Worm (Caenorhabditis elegans) whole organism, late embryonic: ENCODE measurements around the gene M02H5.8.

Source experiments
- C08G9.2 ChIP-seq: sonication (generic microtip); optimal IDR thresholded peaks from 2 replicates; lab custom pipeline; 2016; ENCODE audit warnings: mild to moderate bottlenecking, missing genetic modification characterization, moderate library complexity, missing compliant biosample characterization
- K02D7.2 ChIP-seq: sonication (generic microtip); optimal IDR thresholded peaks from 2 replicates; lab custom pipeline; 2017; ENCODE audit warnings: mild to moderate bottlenecking, missing genetic modification characterization, missing compliant biosample characterization
- K09A11.1 ChIP-seq: sonication (generic microtip); optimal IDR thresholded peaks from 2 replicates; lab custom pipeline; 2017; ENCODE audit warnings: antibody characterized with exemption, mild to moderate bottlenecking, missing genetic modification characterization, missing compliant biosample characterization; ENCODE audit not compliant: insufficient read depth
- ahr-1 ChIP-seq: sonication (generic microtip); optimal IDR thresholded peaks from 2 replicates; lab custom pipeline; 2016; ENCODE audit warnings: missing genetic modification characterization, missing compliant biosample characterization
- ama-1 ChIP-seq: fragments of 150-350 bp; optimal IDR thresholded peaks from 2 replicates; lab custom pipeline; 2014
- ceh-14 ChIP-seq: sonication (generic microtip); optimal IDR thresholded peaks from 2 replicates; lab custom pipeline; 2016; ENCODE audit warnings: missing genotype, missing genetic modification characterization, missing compliant biosample characterization
- ceh-19 ChIP-seq: fragments of 200-800 bp; sonication (Bioruptor generic); optimal IDR thresholded peaks from 2 replicates; lab custom pipeline; 2018; ENCODE audit warnings: mild to moderate bottlenecking, missing genetic modification characterization, missing compliant biosample characterization
- ceh-34 ChIP-seq: sonication (generic microtip); optimal IDR thresholded peaks from 2 replicates; lab custom pipeline; 2016; ENCODE audit warnings: mild to moderate bottlenecking, missing genetic modification characterization, missing compliant biosample characterization
- ceh-48 ChIP-seq: sonication (generic microtip); optimal IDR thresholded peaks from 2 replicates; lab custom pipeline; 2016; ENCODE audit warnings: missing genetic modification characterization, inconsistent platforms, missing compliant biosample characterization
- ceh-9 ChIP-seq: sonication (generic microtip); optimal IDR thresholded peaks from 2 replicates; lab custom pipeline; 2016; ENCODE audit warnings: mild to moderate bottlenecking, missing genetic modification characterization, inconsistent platforms, missing compliant biosample characterization
- dmd-4 ChIP-seq: sonication (generic microtip); optimal IDR thresholded peaks from 2 replicates; lab custom pipeline; 2016; ENCODE audit warnings: borderline replicate concordance, missing genetic modification characterization, missing compliant biosample characterization
- dve-1 ChIP-seq: sonication (generic microtip); optimal IDR thresholded peaks from 2 replicates; lab custom pipeline; 2017; ENCODE audit warnings: antibody characterized with exemption, mild to moderate bottlenecking, missing genetic modification characterization, missing compliant biosample characterization
- elt-2 ChIP-seq: sonication (generic microtip); optimal IDR thresholded peaks from 2 replicates; lab custom pipeline; 2016; ENCODE audit warnings: missing genetic modification reagents, missing genetic modification characterization, missing compliant biosample characterization
- elt-4 ChIP-seq: sonication (generic microtip); optimal IDR thresholded peaks from 2 replicates; lab custom pipeline; 2016; ENCODE audit warnings: missing genetic modification characterization, missing compliant biosample characterization
- fkh-6 ChIP-seq: sonication (generic microtip); optimal IDR thresholded peaks from 2 replicates; lab custom pipeline; 2016; ENCODE audit warnings: missing genetic modification characterization, missing compliant biosample characterization
- hlh-13 ChIP-seq: fragments of 200-800 bp; sonication (Bioruptor generic); optimal IDR thresholded peaks from 2 replicates; lab custom pipeline; 2018; ENCODE audit warnings: mild to moderate bottlenecking, missing genetic modification characterization, missing compliant biosample characterization
- hlh-15 ChIP-seq: sonication (generic microtip); optimal IDR thresholded peaks from 2 replicates; lab custom pipeline; 2016; ENCODE audit warnings: missing genetic modification characterization, missing compliant biosample characterization
- hlh-30 ChIP-seq: sonication (generic microtip); optimal IDR thresholded peaks from 2 replicates; lab custom pipeline; 2017; ENCODE audit warnings: antibody characterized with exemption, missing genetic modification characterization, missing compliant biosample characterization; ENCODE audit not compliant: insufficient read depth
- hlh-6 ChIP-seq: sonication (generic microtip); optimal IDR thresholded peaks from 2 replicates; lab custom pipeline; 2016; ENCODE audit warnings: missing genotype, missing genetic modification characterization, missing compliant biosample characterization
- hlh-8 ChIP-seq: sonication (generic microtip); optimal IDR thresholded peaks from 2 replicates; lab custom pipeline; 2016; ENCODE audit warnings: missing genotype, missing genetic modification characterization, missing compliant biosample characterization
- lim-6 ChIP-seq: sonication (generic microtip); optimal IDR thresholded peaks from 2 replicates; lab custom pipeline; 2016; ENCODE audit warnings: missing genetic modification characterization, missing compliant biosample characterization
- lin-11 ChIP-seq: fragments of 200-800 bp; sonication (Bioruptor generic); optimal IDR thresholded peaks from 2 replicates; lab custom pipeline; 2018; ENCODE audit warnings: mild to moderate bottlenecking, missing genetic modification characterization, missing compliant biosample characterization
- madf-2 ChIP-seq: sonication (generic microtip); optimal IDR thresholded peaks from 2 replicates; lab custom pipeline; 2017; ENCODE audit warnings: missing genetic modification characterization, missing compliant biosample characterization
- mec-3 ChIP-seq: sonication (generic microtip); optimal IDR thresholded peaks from 2 replicates; lab custom pipeline; 2016; ENCODE audit warnings: borderline replicate concordance, missing genetic modification characterization, missing compliant biosample characterization
- nfya-1 ChIP-seq: sonication (generic microtip); optimal IDR thresholded peaks from 2 replicates; lab custom pipeline; 2017; ENCODE audit warnings: missing genetic modification characterization, mild to moderate bottlenecking, missing compliant biosample characterization, antibody characterized with exemption, moderate library complexity
- nhr-11 ChIP-seq: fragments of 150-350 bp; optimal IDR thresholded peaks from 2 replicates; lab custom pipeline; 2014; ENCODE audit warnings: missing biosample characterization, missing genetic modification characterization
- npax-4 ChIP-seq: sonication (generic microtip); optimal IDR thresholded peaks from 2 replicates; lab custom pipeline; 2016; ENCODE audit warnings: missing genetic modification characterization, missing compliant biosample characterization
- odd-2 ChIP-seq: sonication (generic microtip); optimal IDR thresholded peaks from 2 replicates; lab custom pipeline; 2017; ENCODE audit warnings: antibody characterized with exemption, mild to moderate bottlenecking, missing genetic modification characterization, missing compliant biosample characterization
- pat-9 ChIP-seq: fragments of 200-800 bp; sonication (Bioruptor generic); optimal IDR thresholded peaks from 2 replicates; lab custom pipeline; 2018; ENCODE audit warnings: mild to moderate bottlenecking, missing genetic modification characterization, moderate library complexity, missing compliant biosample characterization
- pax-1 ChIP-seq: fragments of 150-350 bp; optimal IDR thresholded peaks from 2 replicates; lab custom pipeline; 2014; ENCODE audit warnings: missing biosample characterization, missing genetic modification characterization
- pha-2 ChIP-seq: sonication (generic microtip); optimal IDR thresholded peaks from 2 replicates; lab custom pipeline; 2017; ENCODE audit warnings: mild to moderate bottlenecking, missing genetic modification characterization, missing compliant biosample characterization
- pros-1 ChIP-seq: fragments of 150-350 bp; optimal IDR thresholded peaks from 2 replicates; lab custom pipeline; 2014; ENCODE audit warnings: missing biosample characterization, missing genetic modification reagents, missing genetic modification characterization
- sdc-2 ChIP-seq: sonication (generic microtip); optimal IDR thresholded peaks from 2 replicates; lab custom pipeline; 2016; ENCODE audit warnings: missing genotype, missing genetic modification characterization, missing compliant biosample characterization
- tbx-2 ChIP-seq: sonication (generic microtip); optimal IDR thresholded peaks from 2 replicates; lab custom pipeline; 2016; ENCODE audit warnings: missing genetic modification characterization, missing compliant biosample characterization
- tbx-7 ChIP-seq: sonication (generic microtip); optimal IDR thresholded peaks from 2 replicates; lab custom pipeline; 2016; ENCODE audit warnings: missing genotype, missing genetic modification characterization, missing compliant biosample characterization
- unc-42 ChIP-seq: sonication (generic microtip); optimal IDR thresholded peaks from 2 replicates; lab custom pipeline; 2016; ENCODE audit warnings: missing genotype, missing genetic modification characterization, missing compliant biosample characterization
- zip-5 ChIP-seq: sonication (generic microtip); optimal IDR thresholded peaks from 2 replicates; lab custom pipeline; 2016; ENCODE audit warnings: missing genetic modification characterization, missing compliant biosample characterization

Gene M02H5.8

ce11 chrV:415072-415471 lies 34.7 kb upstream of the M02H5.8 start:
- TF ChIP-seq elt-4 (tag; lab: Kevin White, UChicago) (no peak), elt-2 (tag; lab: Kevin White, UChicago) (peak; percentile 18)

ce11 chrV:417656-418353 lies 32.0 kb upstream of the M02H5.8 start, which contains the start of gene irg-8:
Gene irg-8 (minus strand): TSS chrV:417706.
- no peak for TF ChIP-seq dmd-4 (tag; lab: Kevin White, UChicago)
- TF ChIP-seq hlh-8 (tag; lab: Kevin White, UChicago) = no peak
- no peak for TF ChIP-seq hlh-30 (tag; lab: Kevin White, UChicago)
- TF ChIP-seq K09A11.1 (tag; lab: Kevin White, UChicago) = no peak
- no peak for TF ChIP-seq ceh-34 (tag; lab: Kevin White, UChicago)
- TF ChIP-seq ceh-48 (tag; lab: Kevin White, UChicago) = no peak
- no peak for TF ChIP-seq pax-1 (tag; lab: Kevin White, UChicago)
- no peak for TF ChIP-seq tbx-7
- TF ChIP-seq dve-1 (tag; lab: Kevin White, UChicago) = no peak

- TF ChIP-seq ceh-19 (GFP tag; lab: Kevin White, UChicago) (no peak), K02D7.2 (tag; lab: Kevin White, UChicago) (no peak), pax-1 (tag; lab: Kevin White, UChicago) (no peak), ama-1 (lab: Kevin White, UChicago) (no peak), fkh-6 (tag; lab: Kevin White, UChicago) (no peak), odd-2 (tag; lab: Kevin White, UChicago) (no peak), mec-3 (no peak), pat-9 (no peak), hlh-6 (no peak), zip-5 (no peak), ahr-1 (tag; lab: Kevin White, UChicago) (no peak)
Measured at ce11 chrV:418432-418831, 31.3 kb upstream of the M02H5.8 start, which contains the start of gene Y39D8A.1. Gene Y39D8A.1 (plus strand): TSS chrV:418732.

ce11 chrV:422133-422532 lies 27.6 kb upstream of the M02H5.8 start, which contains the start of gene dod-20:
Gene dod-20 (plus strand): TSS chrV:422433.
- TF ChIP-seq lin-11 = no peak
- TF ChIP-seq C08G9.2 (tag; lab: Kevin White, UChicago) = no peak
- no peak for TF ChIP-seq pat-9
- TF ChIP-seq dmd-4 (tag; lab: Kevin White, UChicago) = no peak
- no peak for TF ChIP-seq nhr-11 (tag; lab: Kevin White, UChicago)
- TF ChIP-seq sdc-2 (tag; lab: Kevin White, UChicago) = no peak
- TF ChIP-seq K09A11.1 (tag; lab: Kevin White, UChicago) = no peak
- no peak for TF ChIP-seq pros-1 (tag; lab: Kevin White, UChicago)
- TF ChIP-seq K02D7.2 (tag; lab: Kevin White, UChicago) = no peak
- no peak for TF ChIP-seq ceh-9 (tag; lab: Kevin White, UChicago)
- TF ChIP-seq unc-42 (tag; lab: Kevin White, UChicago) = no peak
- no peak for TF ChIP-seq hlh-13 (GFP tag; lab: Kevin White, UChicago)

ce11 chrV:424140-424539 lies 25.6 kb upstream of the M02H5.8 start, which contains the start of gene B0554.5:
Gene B0554.5 (plus strand): TSS chrV:424440.
- TF ChIP-seq dmd-4 (tag; lab: Kevin White, UChicago) = no peak
- TF ChIP-seq hlh-15 = no peak
- no peak for TF ChIP-seq tbx-2 (tag; lab: Kevin White, UChicago)
- TF ChIP-seq ceh-34 (tag; lab: Kevin White, UChicago) = no peak
- TF ChIP-seq ceh-48 (tag; lab: Kevin White, UChicago) = no peak
- no peak for TF ChIP-seq ceh-19 (GFP tag; lab: Kevin White, UChicago)
- TF ChIP-seq ceh-14 = no peak
- no peak for TF ChIP-seq lim-6 (tag; lab: Kevin White, UChicago)
- no peak for TF ChIP-seq npax-4 (tag; lab: Kevin White, UChicago)
- no peak for TF ChIP-seq madf-2 (tag; lab: Kevin White, UChicago)
- no peak for TF ChIP-seq hlh-8 (tag; lab: Kevin White, UChicago)
- no peak for TF ChIP-seq nfya-1
- TF ChIP-seq pha-2 = no peak
- TF ChIP-seq sdc-2 (tag; lab: Kevin White, UChicago) = no peak
